Worm (Caenorhabditis elegans) whole organism, young adult: Measurements from ENCODE around the gene ptr-24.

Experiments
- B0035.1 ChIP-seq: sonication (generic microtip); optimal IDR thresholded peaks from 2 replicates; lab custom pipeline; 2016; ENCODE audit warnings: missing genetic modification characterization, mild to moderate bottlenecking, missing compliant biosample characterization, missing genotype, missing genetic modification reagents
- D2030.7 ChIP-seq: fragments of 200-800 bp; sonication (Bioruptor generic); IDR thresholded peaks from 2 replicates; pipeline ENCODE4 v1.3.6; 2022; ENCODE audit warnings: missing genetic modification reagents, missing genetic modification characterization, missing compliant biosample characterization
- F10E7.11 ChIP-seq: sonication (generic microtip); optimal IDR thresholded peaks from 2 replicates; lab custom pipeline; 2017; ENCODE audit warnings: mild to moderate bottlenecking, missing genetic modification characterization, moderate library complexity, missing compliant biosample characterization
- F57A8.1 ChIP-seq: fragments of 200-800 bp; sonication (Bioruptor generic); optimal IDR thresholded peaks from 2 replicates; lab custom pipeline; 2018; ENCODE audit warnings: mild to moderate bottlenecking, missing genetic modification characterization, moderate library complexity, missing compliant biosample characterization
- Y79H2A.3 ChIP-seq: fragments of 200-800 bp; sonication (Bioruptor generic); conservative IDR thresholded peaks from 2 replicates; pipeline ENCODE4 v1.3.6; 2022; ENCODE audit warnings: missing genetic modification reagents, missing genetic modification characterization, missing compliant biosample characterization
- ZK185.1 ChIP-seq: sonication (generic microtip); optimal IDR thresholded peaks from 2 replicates; lab custom pipeline; 2016; ENCODE audit warnings: mild to moderate bottlenecking, missing genetic modification characterization, missing compliant biosample characterization; ENCODE audit not compliant: poor library complexity, severe bottlenecking
- ama-1 ChIP-seq, 3 experiments: fragments of 150-350 bp in 1 of 3; sonication (generic microtip) in 2 of 3; optimal IDR thresholded peaks; 2 replicates each; lab custom pipeline; 2014 to 2018; ENCODE audit warnings: missing biosample characterization in 2 of 3, missing genetic modification characterization in 2 of 3, missing genetic modification reagents in 2 of 3
- aptf-3 ChIP-seq: fragments of 200-800 bp; sonication (Bioruptor generic); IDR thresholded peaks from 2 replicates; pipeline ENCODE4 v1.3.6; 2022; ENCODE audit warnings: missing genetic modification characterization, missing compliant biosample characterization
- bed-2 ChIP-seq: fragments of 200-800 bp; sonication (Bioruptor generic); IDR thresholded peaks from 2 replicates; pipeline ENCODE4 v1.3.6; 2022; ENCODE audit warnings: missing genetic modification reagents, missing genetic modification characterization, missing compliant biosample characterization
- cebp-1 ChIP-seq, 2 experiments: fragments of 200-800 bp in 1 of 2; sonication (Bioruptor generic) in 1 of 2; sonication (generic microtip) in 1 of 2; IDR thresholded peaks in 1 of 2; optimal IDR thresholded peaks in 1 of 2; 2 replicates each; pipeline versions ENCODE4 v1.3.6 to Lab custom; 2017 to 2022; ENCODE audit warnings: missing compliant biosample characterization in 2 of 2, missing genetic modification characterization in 2 of 2, mild to moderate bottlenecking in 1 of 2, missing genetic modification reagents in 1 of 2, moderate library complexity in 1 of 2
- ceh-100 ChIP-seq: fragments of 200-800 bp; sonication (Bioruptor generic); IDR thresholded peaks from 2 replicates; pipeline ENCODE4 v1.3.6; 2022; ENCODE audit warnings: missing genetic modification reagents, missing genetic modification characterization, missing compliant biosample characterization
- ceh-40 ChIP-seq: fragments of 200-800 bp; sonication (Bioruptor generic); IDR thresholded peaks from 2 replicates; pipeline ENCODE4 v1.3.6; 2022; ENCODE audit warnings: missing genetic modification characterization, missing compliant biosample characterization
- chd-7 ChIP-seq: sonication (generic microtip); optimal IDR thresholded peaks from 2 replicates; lab custom pipeline; 2016; ENCODE audit warnings: mild to moderate bottlenecking, missing genetic modification characterization, moderate library complexity, missing compliant biosample characterization
- die-1 ChIP-seq: sonication (generic microtip); optimal IDR thresholded peaks from 2 replicates; lab custom pipeline; 2016; ENCODE audit warnings: missing genotype, mild to moderate bottlenecking, missing genetic modification characterization, missing compliant biosample characterization
- dpff-1 ChIP-seq: sonication (generic microtip); optimal IDR thresholded peaks from 2 replicates; lab custom pipeline; 2017; ENCODE audit warnings: mild to moderate bottlenecking, missing genetic modification characterization, missing compliant biosample characterization
- dpl-1 ChIP-seq: fragments of 150-350 bp; optimal IDR thresholded peaks from 2 replicates; lab custom pipeline; 2014; ENCODE audit warnings: missing biosample characterization, missing genetic modification reagents, missing genetic modification characterization
- ets-4 ChIP-seq: fragments of 200-800 bp; sonication (Bioruptor generic); optimal IDR thresholded peaks from 2 replicates; lab custom pipeline; 2018; ENCODE audit warnings: mild to moderate bottlenecking, missing genetic modification characterization, missing compliant biosample characterization
- fkh-3 ChIP-seq: sonication (generic microtip); optimal IDR thresholded peaks from 2 replicates; lab custom pipeline; 2016; ENCODE audit warnings: mild to moderate bottlenecking, missing genetic modification characterization, missing compliant biosample characterization
- hlh-26 ChIP-seq: fragments of 200-800 bp; sonication (Bioruptor generic); conservative IDR thresholded peaks from 2 replicates; pipeline ENCODE4 v1.3.6; 2022; ENCODE audit warnings: missing genetic modification reagents, missing genetic modification characterization, missing compliant biosample characterization
- lin-26 ChIP-seq: fragments of 200-800 bp; sonication (Bioruptor generic); IDR thresholded peaks from 2 replicates; pipeline ENCODE4 v1.3.6; 2022; ENCODE audit warnings: missing genetic modification reagents, missing genetic modification characterization, missing compliant biosample characterization
- mel-28 ChIP-seq: sonication (generic microtip); optimal IDR thresholded peaks from 2 replicates; lab custom pipeline; 2016; ENCODE audit warnings: borderline replicate concordance, mild to moderate bottlenecking, missing genetic modification characterization, missing compliant biosample characterization
- nfyb-1 ChIP-seq: fragments of 200-800 bp; sonication (Bioruptor generic); IDR thresholded peaks from 2 replicates; pipeline ENCODE4 v1.3.6; 2022; ENCODE audit warnings: missing genetic modification reagents, missing genetic modification characterization, missing compliant biosample characterization
- nhr-27 ChIP-seq: fragments of 200-800 bp; sonication (Bioruptor generic); optimal IDR thresholded peaks from 2 replicates; lab custom pipeline; 2018; ENCODE audit warnings: mild to moderate bottlenecking, missing genetic modification characterization, moderate library complexity, missing compliant biosample characterization
- nhr-80 ChIP-seq: sonication (generic microtip); optimal IDR thresholded peaks from 2 replicates; lab custom pipeline; 2016; ENCODE audit warnings: missing genetic modification characterization, missing compliant biosample characterization
- nhr-90 ChIP-seq: sonication (generic microtip); optimal IDR thresholded peaks from 2 replicates; lab custom pipeline; 2016; ENCODE audit warnings: missing genotype, mild to moderate bottlenecking, missing genetic modification characterization, missing compliant biosample characterization
- pbrm-1 ChIP-seq: fragments of 200-800 bp; sonication (Bioruptor generic); IDR thresholded peaks from 2 replicates; pipeline ENCODE4 v1.3.6; 2022; ENCODE audit warnings: missing genetic modification reagents, missing genetic modification characterization, missing compliant biosample characterization
- rpc-1 ChIP-seq, 2 experiments: fragments of 150-350 bp in 1 of 2; sonication (generic microtip) in 1 of 2; optimal IDR thresholded peaks; 2 replicates each; lab custom pipeline; 2014 to 2018; ENCODE audit warnings: missing biosample characterization in 1 of 2, missing genetic modification characterization in 1 of 2, missing genetic modification reagents in 1 of 2, missing genotype in 1 of 2
- snpc-1.1 ChIP-seq: sonication (generic microtip); optimal IDR thresholded peaks from 2 replicates; lab custom pipeline; 2017; ENCODE audit warnings: missing genetic modification characterization, mild to moderate bottlenecking, missing compliant biosample characterization, antibody characterized with exemption, moderate library complexity, missing genotype, missing genetic modification reagents; ENCODE audit not compliant: insufficient read depth
- snpc-3.4 ChIP-seq: sonication (generic microtip); optimal IDR thresholded peaks from 2 replicates; lab custom pipeline; 2017; ENCODE audit warnings: missing genetic modification characterization, mild to moderate bottlenecking, missing compliant biosample characterization, antibody characterized with exemption, moderate library complexity, missing genotype, missing genetic modification reagents
- tbp1 ChIP-seq: fragments of 200-800 bp; sonication (Bioruptor generic); optimal IDR thresholded peaks from 2 replicates; lab custom pipeline; 2018; ENCODE audit warnings: mild to moderate bottlenecking, missing genetic modification characterization, missing compliant biosample characterization
- tlf-1 ChIP-seq: fragments of 200-800 bp; sonication (Bioruptor generic); optimal IDR thresholded peaks from 2 replicates; lab custom pipeline; 2018; ENCODE audit warnings: mild to moderate bottlenecking, missing genetic modification characterization, missing compliant biosample characterization
- ztf-22 ChIP-seq: fragments of 200-800 bp; sonication (Bioruptor generic); optimal IDR thresholded peaks from 2 replicates; lab custom pipeline; 2018; ENCODE audit warnings: mild to moderate bottlenecking, missing genetic modification characterization, moderate library complexity, missing compliant biosample characterization
- ztf-25 ChIP-seq: fragments of 200-800 bp; sonication (Bioruptor generic); IDR thresholded peaks from 2 replicates; pipeline ENCODE4 v1.3.6; 2022; ENCODE audit warnings: missing genetic modification reagents, missing genetic modification characterization, missing compliant biosample characterization
- ztf-26 ChIP-seq: sonication (generic microtip); optimal IDR thresholded peaks from 2 replicates; lab custom pipeline; 2017; ENCODE audit warnings: missing genetic modification characterization, missing compliant biosample characterization
- ztf-3 ChIP-seq: fragments of 200-800 bp; sonication (Bioruptor generic); optimal IDR thresholded peaks from 2 replicates; lab custom pipeline; 2018; ENCODE audit warnings: mild to moderate bottlenecking, missing genetic modification characterization, missing compliant biosample characterization

ptr-24 gene

DNA sequence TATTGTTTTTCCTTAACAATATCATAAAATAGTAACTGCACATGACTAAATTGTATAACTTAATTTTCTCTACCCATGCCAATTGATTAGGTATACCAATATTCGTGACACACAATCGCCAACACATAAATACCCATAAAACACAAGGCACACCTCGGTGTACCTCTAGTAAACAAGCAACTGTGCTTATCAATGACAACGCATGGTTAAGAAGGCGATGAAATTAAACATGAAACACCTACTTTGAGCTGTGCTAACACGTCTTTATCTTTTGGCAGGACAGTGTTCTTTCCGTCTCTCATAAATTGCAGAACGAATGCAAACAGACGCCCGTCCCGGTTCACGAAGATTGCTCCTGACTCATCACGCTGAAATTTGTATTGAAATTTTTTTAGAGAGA, 27.1 kb upstream of the ptr-24 start (continued):
- no peak for TF ChIP-seq lin-26
- no peak for TF ChIP-seq F10E7.11 (tag; lab: Kevin White, UChicago)
- TF ChIP-seq ceh-100 (GFP tag; lab: Robert Waterston, UW) = no peak
- TF ChIP-seq ZK185.1 = peak; percentile 39
- no peak for TF ChIP-seq aptf-3 (GFP tag; lab: Robert Waterston, UW)
- TF ChIP-seq rpc-1 (optimal IDR thresholded peaks at IDR 0.05; lab: Kevin White, UChicago) = no peak
- no peak for TF ChIP-seq rpc-1 (tag; optimal IDR thresholded peaks at IDR 0.05; lab: Kevin White, UChicago)
- TF ChIP-seq tlf-1 = no peak
- TF ChIP-seq mel-28 = no peak
- TF ChIP-seq nhr-90 (tag; lab: Kevin White, UChicago) = no peak
- no peak for TF ChIP-seq snpc-3.4
- no peak for TF ChIP-seq ceh-40 (GFP tag; lab: Robert Waterston, UW)
- TF ChIP-seq ets-4 (GFP tag; lab: Kevin White, UChicago) = peak; percentile 56
- peak; percentile 32 for TF ChIP-seq tbp1 (GFP tag; lab: Kevin White, UChicago)
- peak; percentile 14 for TF ChIP-seq ztf-22
- TF ChIP-seq cebp-1 (GFP tag; IDR thresholded peaks at IDR 0.05; lab: Robert Waterston, UW) = peak; percentile 41; the same call in 1 of the 2 replicates
- peak; percentile 51 for TF ChIP-seq cebp-1 (tag; optimal IDR thresholded peaks at IDR 0.05; lab: Kevin White, UChicago)
- TF ChIP-seq pbrm-1 (GFP tag; lab: Robert Waterston, UW) = no peak
- TF ChIP-seq dpl-1 (GFP tag; lab: Kevin White, UChicago) = no peak
- no peak for TF ChIP-seq snpc-1.1 (tag; lab: Kevin White, UChicago)
- TF ChIP-seq nhr-80 (tag; lab: Kevin White, UChicago) = peak; percentile 94

DNA sequence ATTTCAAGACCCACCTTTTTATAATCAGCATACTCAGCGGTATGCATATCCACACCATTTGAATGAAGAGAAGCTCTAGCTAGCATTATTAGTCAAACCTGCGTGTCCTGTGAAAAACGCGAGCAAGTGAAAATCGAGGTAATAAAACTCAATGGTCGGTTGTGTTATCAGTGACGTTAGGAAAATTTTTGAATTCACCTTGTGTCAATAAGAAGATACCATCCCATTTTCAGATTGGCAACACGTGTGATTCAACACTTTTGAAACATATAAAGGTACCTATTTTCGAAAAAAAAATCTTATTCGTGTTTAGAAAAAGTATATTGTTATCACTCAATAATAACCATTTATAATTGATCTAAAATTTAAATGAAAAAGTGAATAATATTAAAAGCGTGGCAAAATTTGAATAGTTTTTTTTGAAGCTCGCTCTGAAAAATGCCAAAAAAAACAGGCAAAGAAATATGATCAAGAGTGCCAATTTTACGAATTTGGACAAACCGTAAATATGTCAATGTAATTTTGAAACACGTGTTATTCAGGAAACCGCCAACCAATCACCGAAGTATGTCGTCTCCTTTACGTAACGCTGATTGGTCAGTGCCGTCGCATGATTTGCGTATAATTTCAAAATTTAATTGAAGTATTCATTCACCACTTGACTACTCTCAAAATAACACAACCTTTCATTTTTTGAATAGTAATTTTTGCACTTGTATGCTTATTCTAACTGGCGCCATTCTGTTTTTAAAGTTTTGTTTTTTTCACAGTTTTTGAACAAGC, 26.0 kb upstream of the ptr-24 start, which contains the start of gene F46G10.1:
F46G10.1 (minus strand) TSS at position 115 of the 783 bp plus-strand sequence.
- TF ChIP-seq chd-7 = no peak
- TF ChIP-seq ztf-3 (GFP tag; lab: Kevin White, UChicago) = no peak
- peak; percentile 56 for TF ChIP-seq nhr-80 (tag; lab: Kevin White, UChicago)
- no peak for TF ChIP-seq Y79H2A.3 (GFP tag; lab: Robert Waterston, UW)
- TF ChIP-seq B0035.1 (tag; lab: Kevin White, UChicago) = no peak
- no peak for TF ChIP-seq fkh-3
- TF ChIP-seq dpff-1 (tag; lab: Kevin White, UChicago) = no peak
- no peak for TF ChIP-seq ama-1 (optimal IDR thresholded peaks at IDR 0.05; lab: Kevin White, UChicago)
- TF ChIP-seq ama-1 (GFP tag; optimal IDR thresholded peaks at IDR 0.05; lab: Kevin White, UChicago) = no peak
- no peak for TF ChIP-seq ztf-26 (tag; lab: Kevin White, UChicago)
- TF ChIP-seq bed-2 (GFP tag; lab: Robert Waterston, UW) = no peak
- no peak for TF ChIP-seq F57A8.1 (GFP tag; lab: Kevin White, UChicago)
- TF ChIP-seq F10E7.11 (tag; lab: Kevin White, UChicago) = no peak
- TF ChIP-seq die-1 (tag; lab: Kevin White, UChicago) = no peak
- no peak for TF ChIP-seq ztf-25 (GFP tag; lab: Robert Waterston, UW)
- peak; percentile 57 for TF ChIP-seq nfyb-1 (GFP tag; lab: Robert Waterston, UW)
- no peak for TF ChIP-seq nhr-27
- TF ChIP-seq D2030.7 = no peak
- TF ChIP-seq hlh-26 = no peak
